Fruit fly (Drosophila melanogaster): Measurements from ENCODE around the gene chb.

dm6 chr3L:21204581-21205495, 32.2 kb downstream of the chb start:
- TF ChIP-seq fru (GFP tag; optimal IDR thresholded peaks at IDR 0.05) (no peak), ey (GFP tag; optimal IDR thresholded peaks at IDR 0.05) (no peak), h (GFP tag; optimal IDR thresholded peaks at IDR 0.05) (no peak), Dif (GFP tag; optimal IDR thresholded peaks at IDR 0.05; ENCODE audit: partially characterized antibody) (no peak), Abd-B (GFP tag; optimal IDR thresholded peaks at IDR 0.05) (no peak), lola (GFP tag; optimal IDR thresholded peaks at IDR 0.05) (no peak), usp (GFP tag; optimal IDR thresholded peaks at IDR 0.05) (no peak), Myc (optimal IDR thresholded peaks at IDR 0.05) (no peak), dl (GFP tag; optimal IDR thresholded peaks at IDR 0.05; ENCODE audit: insufficient read depth in 1 of 2, partially characterized antibody in 2 of 2) (no peak), OdsH (GFP tag; optimal IDR thresholded peaks at IDR 0.05) (no peak), GATAd (GFP tag; optimal IDR thresholded peaks at IDR 0.05) (no peak), br (GFP tag; optimal IDR thresholded peaks at IDR 0.05) (no peak)

Data from whole organism, wandering third instar larva.